Fruit fly (Drosophila melanogaster): ENCODE data around the gene kud.

kud gene

dm6 chr3L:16828967-16829366 lies 15.8 kb downstream of the kud start, which contains the start of gene CG13024:
Gene CG13024 (minus strand): TSS chr3L:16829074.
- no peak for TF ChIP-seq CG10631 (GFP tag; optimal IDR thresholded peaks at IDR 0.05)
- TF ChIP-seq achi (GFP tag; optimal IDR thresholded peaks at IDR 0.05) = no peak
- no peak for TF ChIP-seq CG10669 (GFP tag; optimal IDR thresholded peaks at IDR 0.05)
- no peak for TF ChIP-seq dsx (GFP tag; optimal IDR thresholded peaks at IDR 0.05; ENCODE audit: poor library complexity, severe bottlenecking)
- TF ChIP-seq ss (GFP tag; optimal IDR thresholded peaks at IDR 0.05) = no peak
- no peak for TF ChIP-seq Hr4 (GFP tag; optimal IDR thresholded peaks at IDR 0.05)
- TF ChIP-seq OdsH (GFP tag; optimal IDR thresholded peaks at IDR 0.05) = no peak
- TF ChIP-seq CG32006 (GFP tag; optimal IDR thresholded peaks at IDR 0.05) = no peak
- TF ChIP-seq salr (GFP tag; optimal IDR thresholded peaks at IDR 0.05) = no peak
- TF ChIP-seq Eip78C (GFP tag) = no peak

DNA sequence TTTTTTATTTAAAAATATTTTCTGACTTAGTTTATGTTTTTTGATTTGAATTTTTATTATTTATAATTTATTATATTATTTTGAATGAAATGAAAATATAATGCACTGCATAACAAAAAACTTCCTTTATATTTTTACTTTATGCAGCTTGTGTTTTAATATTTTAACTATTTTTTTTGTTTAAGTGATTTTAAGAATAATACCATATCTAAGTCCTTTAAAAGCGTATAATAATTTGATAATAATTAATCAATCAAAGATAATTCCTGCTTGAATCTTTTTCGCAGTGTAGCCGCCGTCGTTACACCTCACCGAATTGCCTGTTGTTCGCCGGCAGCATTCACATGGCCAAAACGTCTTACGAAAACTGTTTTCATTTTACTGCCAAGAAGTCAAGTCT lies 19.6 kb downstream of the kud start:
- peak; percentile 27 for TF ChIP-seq CG8632 (GFP tag; optimal IDR thresholded peaks at IDR 0.05)
- peak; percentile 52 for TF ChIP-seq CG3032 (tag; optimal IDR thresholded peaks at IDR 0.05)
- peak; percentile 32 for TF ChIP-seq acj6 (GFP tag; optimal IDR thresholded peaks at IDR 0.05)
- TF ChIP-seq CG31627 (GFP tag; optimal IDR thresholded peaks at IDR 0.05) = peak; percentile 6
- TF ChIP-seq salr (GFP tag; optimal IDR thresholded peaks at IDR 0.05) = peak in 1 of 2 experiments; percentile 35
- no peak for TF ChIP-seq Hr38 (GFP tag; optimal IDR thresholded peaks at IDR 0.05)
- TF ChIP-seq CG6276 (GFP tag; optimal IDR thresholded peaks at IDR 0.05) = no peak
- peak; percentile 46; the same call in 1 of the 3 replicates for TF ChIP-seq CG8119 (GFP tag; IDR thresholded peaks at IDR 0.05)
- TF ChIP-seq Met (GFP tag; optimal IDR thresholded peaks at IDR 0.05) = peak; percentile 3
- no peak for TF ChIP-seq dac (GFP tag; optimal IDR thresholded peaks at IDR 0.05)
- peak; percentile 16 for TF ChIP-seq net (GFP tag; optimal IDR thresholded peaks at IDR 0.05)
- TF ChIP-seq CG15336 (GFP tag; IDR thresholded peaks at IDR 0.05) = peak; percentile 42; the same call in 1 of the 2 replicates
- TF ChIP-seq CG6163 (GFP tag; IDR thresholded peaks at IDR 0.05) = no peak
- peak; percentile 36 for TF ChIP-seq CG34406 (GFP tag; optimal IDR thresholded peaks at IDR 0.05)
- TF ChIP-seq OdsH (GFP tag; optimal IDR thresholded peaks at IDR 0.05) = peak; percentile 33
- TF ChIP-seq Eip75B (GFP tag; optimal IDR thresholded peaks at IDR 0.05) = no peak
- peak; percentile 20 for TF ChIP-seq CG10631 (GFP tag; optimal IDR thresholded peaks at IDR 0.05)
- TF ChIP-seq ss (GFP tag; optimal IDR thresholded peaks at IDR 0.05) = peak in 1 of 2 experiments; percentile 15
- peak; percentile 81 for TF ChIP-seq Eip78C (GFP tag)
- peak; percentile 22 for TF ChIP-seq esn (GFP tag; optimal IDR thresholded peaks at IDR 0.05)
- TF ChIP-seq Sox14 (GFP tag; optimal IDR thresholded peaks at IDR 0.05) = no peak
- peak; percentile 61 for TF ChIP-seq CG32006 (GFP tag; optimal IDR thresholded peaks at IDR 0.05)

DNA sequence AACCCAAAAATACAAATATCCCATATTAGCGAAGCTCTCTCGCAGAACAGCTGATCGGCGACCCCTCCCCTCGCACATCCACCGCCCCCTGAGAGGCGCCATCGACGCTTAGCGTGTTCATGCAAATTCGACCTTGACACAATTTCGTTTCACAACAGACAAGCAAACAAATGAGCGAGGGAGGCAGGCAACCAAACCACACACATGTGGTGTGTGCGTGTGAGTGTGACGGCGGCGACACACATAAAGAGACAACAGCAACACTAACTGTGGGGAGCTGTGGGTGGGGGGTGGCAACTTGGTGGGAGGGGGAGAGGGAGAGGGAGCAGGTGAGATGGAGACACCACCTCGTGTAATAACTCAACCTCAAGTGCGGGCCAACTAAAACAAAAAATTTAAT lies 20.1 kb downstream of the kud start:
- TF ChIP-seq eg (GFP tag; IDR thresholded peaks at IDR 0.05) (no peak), Eip75B (GFP tag; optimal IDR thresholded peaks at IDR 0.05) (no peak), CG6163 (GFP tag; IDR thresholded peaks at IDR 0.05) (0 out of 3 replicates have a peak, but pooled peaks have one; percentile 9), CG11294 (GFP tag; IDR thresholded peaks at IDR 0.05) (no peak), fkh (GFP tag; optimal IDR thresholded peaks at IDR 0.05) (peak; percentile 40)

- TF ChIP-seq CG7368 (GFP tag; optimal IDR thresholded peaks at IDR 0.05) (peak; percentile 85), CG32006 (GFP tag; optimal IDR thresholded peaks at IDR 0.05) (peak; percentile 67), salr (GFP tag; optimal IDR thresholded peaks at IDR 0.05) (peak; percentile 77 to 94), CG11902 (GFP tag; optimal IDR thresholded peaks at IDR 0.05) (peak; percentile 77), dac (GFP tag; optimal IDR thresholded peaks at IDR 0.05) (no peak), Eip78C (GFP tag) (peak; percentile 99), CG3032 (tag; optimal IDR thresholded peaks at IDR 0.05) (peak; percentile 97), fd59A (GFP tag; optimal IDR thresholded peaks at IDR 0.05) (peak; percentile 96), Sox14 (GFP tag; optimal IDR thresholded peaks at IDR 0.05) (peak; percentile 93), Lpt (GFP tag; optimal IDR thresholded peaks at IDR 0.05) (peak; percentile 80), Hr39 (GFP tag; optimal IDR thresholded peaks at IDR 0.05) (peak; percentile 86), CG8632 (GFP tag; optimal IDR thresholded peaks at IDR 0.05) (peak; percentile 91), CG10631 (GFP tag; optimal IDR thresholded peaks at IDR 0.05) (peak; percentile 89), fkh (GFP tag; optimal IDR thresholded peaks at IDR 0.05) (no peak), CG16779 (tag; optimal IDR thresholded peaks at IDR 0.05) (peak; percentile 68), Eip75B (GFP tag; optimal IDR thresholded peaks at IDR 0.05) (peak; percentile 94), Ets21C (GFP tag; optimal IDR thresholded peaks at IDR 0.05) (peak; percentile 80), CG1621 (tag; optimal IDR thresholded peaks at IDR 0.05) (peak; percentile 95), CG6276 (GFP tag; optimal IDR thresholded peaks at IDR 0.05) (peak; percentile 39), Sox15 (GFP tag; optimal IDR thresholded peaks at IDR 0.05) (peak; percentile 75), CG8119 (GFP tag; IDR thresholded peaks at IDR 0.05) (peak; percentile 74), Ets96B (tag; optimal IDR thresholded peaks at IDR 0.05) (peak; percentile 96), CG6163 (GFP tag; IDR thresholded peaks at IDR 0.05) (peak; percentile 95), CG11294 (GFP tag; IDR thresholded peaks at IDR 0.05) (0 out of 2 replicates have a peak, but pooled peaks have one; percentile 31), spab (GFP tag; optimal IDR thresholded peaks at IDR 0.05) (peak; percentile 97), CG8319 (GFP tag; optimal IDR thresholded peaks at IDR 0.05) (peak; percentile 85), Sox102F (GFP tag; optimal IDR thresholded peaks at IDR 0.05) (peak; percentile 93), Met (GFP tag; optimal IDR thresholded peaks at IDR 0.05) (peak; percentile 94), Blimp-1 (GFP tag; optimal IDR thresholded peaks at IDR 0.05) (peak; percentile 79)
Measured at dm6 chr3L:16818063-16818462, 26.7 kb downstream of the kud start.
